Worm (Caenorhabditis elegans): ENCODE results near the gene prmt-1.

- no peak for TF ChIP-seq lsy-2 (tag; optimal IDR thresholded peaks at IDR 0.05)
- no peak for TF ChIP-seq hlh-1 (tag; optimal IDR thresholded peaks at IDR 0.05)
- no peak for TF ChIP-seq lin-13 (tag; optimal IDR thresholded peaks at IDR 0.05)
Measured at ce11 chrV:20276923-20277322, 7.4 kb upstream of the prmt-1 start.
